Fruit fly (Drosophila melanogaster): Measurements from ENCODE around the gene CG10098.

CG10098 gene

DNA sequence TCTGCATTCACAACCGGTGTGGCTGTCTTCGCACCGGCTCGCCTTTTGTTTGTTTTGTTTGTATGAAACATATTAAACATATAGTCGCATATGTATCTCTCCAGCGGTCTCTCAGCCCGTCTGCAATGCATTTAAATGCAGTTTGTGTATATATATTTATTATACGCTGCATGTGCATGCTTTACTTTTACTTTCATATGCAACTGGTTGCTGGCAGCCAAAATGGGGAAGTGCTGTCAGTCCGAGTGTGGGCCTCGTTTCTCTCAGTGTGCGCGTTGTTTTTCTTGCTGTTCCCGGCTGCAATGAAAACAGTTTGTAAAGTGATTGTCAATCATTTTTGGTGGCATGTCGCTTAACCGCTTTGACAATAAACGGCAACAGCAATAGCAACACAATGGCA lies 35.3 kb downstream of the CG10098 start:
- TF ChIP-seq CG17328 (GFP tag; IDR thresholded peaks at IDR 0.05): no peak
- peak; percentile 44 for TF ChIP-seq Med (GFP tag)
- peak; percentile 13 for TF ChIP-seq zf30C (GFP tag; optimal IDR thresholded peaks at IDR 0.05)
- peak; percentile 19 for TF ChIP-seq kni (GFP tag; optimal IDR thresholded peaks at IDR 0.05)
- no peak for TF ChIP-seq CG4424 (GFP tag; optimal IDR thresholded peaks at IDR 0.05)
- no peak for TF ChIP-seq CG1647 (GFP tag; optimal IDR thresholded peaks at IDR 0.05)
- TF ChIP-seq Blimp-1 (GFP tag; optimal IDR thresholded peaks at IDR 0.05): peak; percentile 96
- no peak for TF ChIP-seq abd-A (tag; optimal IDR thresholded peaks at IDR 0.05)
- no peak for TF ChIP-seq cwo (GFP tag; optimal IDR thresholded peaks at IDR 0.05)
- TF ChIP-seq NC2β (GFP tag; optimal IDR thresholded peaks at IDR 0.05): no peak
- no peak for TF ChIP-seq CrebB (tag; optimal IDR thresholded peaks at IDR 0.05)
- TF ChIP-seq kah (GFP tag; optimal IDR thresholded peaks at IDR 0.05): no peak
- TF ChIP-seq cg (GFP tag; optimal IDR thresholded peaks at IDR 0.05): no peak
- no peak for TF ChIP-seq CG12299 (tag; optimal IDR thresholded peaks at IDR 0.05)
- peak; percentile 32 for TF ChIP-seq Ets65A (GFP tag)
- no peak for TF ChIP-seq gsb (GFP tag; IDR thresholded peaks at IDR 0.05)
- no peak for TF ChIP-seq HLH3B (GFP tag; IDR thresholded peaks at IDR 0.05)

DNA sequence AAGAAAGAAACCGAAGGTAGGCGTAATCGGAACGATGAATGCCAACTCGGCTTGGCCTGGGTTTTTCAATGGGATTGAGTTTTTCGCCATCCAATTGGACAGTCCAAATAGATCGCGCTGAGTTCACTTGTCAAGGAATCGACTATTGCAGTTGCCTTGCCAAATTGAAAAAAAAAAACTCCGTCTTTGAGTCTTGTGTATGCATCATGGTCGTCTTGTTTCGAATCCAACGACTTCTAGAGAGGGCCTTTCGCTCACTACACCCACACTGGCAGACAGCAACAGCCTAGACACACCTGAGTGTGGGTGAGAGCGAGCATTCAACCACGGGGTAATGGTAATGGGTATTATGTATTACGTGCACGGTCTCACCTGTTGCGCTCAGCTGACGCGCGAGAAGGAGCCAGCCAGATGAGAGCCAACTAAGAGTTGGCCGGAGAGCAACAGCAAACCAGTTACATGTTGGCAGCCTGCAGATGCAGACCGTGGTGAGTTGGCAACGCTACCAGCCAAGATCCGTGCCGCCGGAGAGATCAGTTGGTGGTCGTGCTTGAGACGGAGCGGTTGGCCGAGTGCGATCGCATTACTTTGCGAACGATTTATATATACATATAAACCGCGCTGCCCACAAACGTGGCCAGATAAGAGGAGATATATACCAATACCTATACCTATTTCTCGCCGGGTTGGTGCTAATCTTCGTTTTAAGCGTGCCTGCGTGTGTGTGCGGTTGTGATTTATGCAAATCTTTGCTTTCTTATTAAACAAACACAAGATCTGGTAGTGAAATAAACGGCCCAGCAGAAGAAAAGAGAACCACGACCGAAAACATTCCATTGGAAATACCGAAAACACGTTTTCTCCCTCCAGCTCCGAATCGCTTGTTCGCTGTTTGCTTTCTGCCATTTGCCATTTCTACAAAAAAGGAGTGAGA lies 38.3 kb downstream of the CG10098 start, which contains the start of gene sas:
Gene sas (plus strand): TSS at position 453 of the 934 bp plus-strand sequence.
- TF ChIP-seq CG9609 (GFP tag; optimal IDR thresholded peaks at IDR 0.05): no peak
- 0 out of 3 replicates have a peak, but pooled peaks have one; percentile 48 for TF ChIP-seq Opbp (GFP tag; IDR thresholded peaks at IDR 0.05; ENCODE audit: partially characterized antibody)
- peak; percentile 60 for TF ChIP-seq pros (GFP tag; optimal IDR thresholded peaks at IDR 0.05)
- 0 out of 3 replicates have a peak, but pooled peaks have one; percentile 7 for TF ChIP-seq CG16813 (GFP tag; IDR thresholded peaks at IDR 0.05; ENCODE audit: partially characterized antibody)
- TF ChIP-seq sna (GFP tag; IDR thresholded peaks at IDR 0.05; ENCODE audit: partially characterized antibody): no peak
- TF ChIP-seq CG32532 (GFP tag; IDR thresholded peaks at IDR 0.05): peak; percentile 40; the same call in 1 of the 2 replicates
- peak; percentile 36 for TF ChIP-seq zen (tag; optimal IDR thresholded peaks at IDR 0.05)
- peak; percentile 17 for TF ChIP-seq D (optimal IDR thresholded peaks at IDR 0.05)
- TF ChIP-seq D (GFP tag; optimal IDR thresholded peaks at IDR 0.05): no peak
- peak; percentile 14 for TF ChIP-seq yki (optimal IDR thresholded peaks at IDR 0.05)
- TF ChIP-seq fd102C (GFP tag; optimal IDR thresholded peaks at IDR 0.05): peak; percentile 22
- peak; percentile 10 for TF ChIP-seq CG13296 (GFP tag; optimal IDR thresholded peaks at IDR 0.05)
- no peak for TF ChIP-seq CG15011 (GFP tag; optimal IDR thresholded peaks at IDR 0.05)
- TF ChIP-seq chm (GFP tag; IDR thresholded peaks at IDR 0.05): peak; percentile 47
- TF ChIP-seq ash1 (GFP tag; optimal IDR thresholded peaks at IDR 0.05): no peak
- TF ChIP-seq CG13287 (GFP tag; IDR thresholded peaks at IDR 0.05; ENCODE audit: partially characterized antibody): peak; percentile 39; the same call in 1 of the 2 replicates
- peak; percentile 70 for TF ChIP-seq sens (GFP tag)
- peak; percentile 64 for TF ChIP-seq sd (tag; optimal IDR thresholded peaks at IDR 0.05)
- no peak for TF ChIP-seq hb (GFP tag; IDR thresholded peaks at IDR 0.05; ENCODE audit: partially characterized antibody)
- TF ChIP-seq Usf (GFP tag; optimal IDR thresholded peaks at IDR 0.05): no peak
- TF ChIP-seq Drgx (GFP tag; IDR thresholded peaks at IDR 0.05): 0 out of 2 replicates have a peak, but pooled peaks have one; percentile 12
- TF ChIP-seq Dad (GFP tag; optimal IDR thresholded peaks at IDR 0.05): peak; percentile 5
- TF ChIP-seq Asciz (GFP tag; optimal IDR thresholded peaks at IDR 0.05): no peak
- peak; percentile 76 for TF ChIP-seq Elba2 (GFP tag; optimal IDR thresholded peaks at IDR 0.05)
- TF ChIP-seq Hand (GFP tag; optimal IDR thresholded peaks at IDR 0.05): no peak
- TF ChIP-seq CG4360 (GFP tag; IDR thresholded peaks at IDR 0.05): peak; percentile 9; the same call in 1 of the 2 replicates
- peak; percentile 16 for TF ChIP-seq CG5180 (GFP tag; optimal IDR thresholded peaks at IDR 0.05)
- no peak for TF ChIP-seq grn (GFP tag; optimal IDR thresholded peaks at IDR 0.05)
- no peak for TF ChIP-seq MBD-R2 (GFP tag; IDR thresholded peaks at IDR 0.05)
- peak; percentile 38; the same call in 1 of the 3 replicates for TF ChIP-seq CG34422 (GFP tag; IDR thresholded peaks at IDR 0.05)
- peak; percentile 3 for TF ChIP-seq MESR4 (GFP tag; optimal IDR thresholded peaks at IDR 0.05)
